Worm (Caenorhabditis elegans) whole organism, young adult: ENCODE measurements around the gene spp-12.

Experiments used
- B0336.3 ChIP-seq: fragments of 200-800 bp; sonication (Bioruptor generic); IDR thresholded peaks from 2 replicates; pipeline ENCODE4 v1.3.6; 2022; ENCODE audit warnings: missing genetic modification characterization, missing compliant biosample characterization
- F49E8.2 ChIP-seq: sonication (generic microtip); optimal IDR thresholded peaks from 3 replicates; lab custom pipeline; 2017; ENCODE audit warnings: missing genetic modification characterization, mild to moderate bottlenecking, missing compliant biosample characterization, antibody characterized with exemption, moderate library complexity; ENCODE audit not compliant: insufficient read depth
- F57A8.1 ChIP-seq: fragments of 200-800 bp; sonication (Bioruptor generic); optimal IDR thresholded peaks from 2 replicates; lab custom pipeline; 2018; ENCODE audit warnings: mild to moderate bottlenecking, missing genetic modification characterization, moderate library complexity, missing compliant biosample characterization
- F57C9.4 ChIP-seq: sonication (generic microtip); optimal IDR thresholded peaks from 2 replicates; lab custom pipeline; 2017; ENCODE audit warnings: mild to moderate bottlenecking, missing genetic modification characterization, missing compliant biosample characterization
- Y53F4B.3 ChIP-seq: fragments of 200-800 bp; sonication (Bioruptor generic); IDR thresholded peaks from 2 replicates; pipeline ENCODE4 v1.3.6; 2022; ENCODE audit warnings: missing genetic modification reagents, missing genetic modification characterization, missing compliant biosample characterization
- Y53G8AR.9 ChIP-seq: fragments of 200-800 bp; sonication (Bioruptor generic); conservative IDR thresholded peaks from 2 replicates; pipeline ENCODE4 v1.3.6; 2022; ENCODE audit warnings: missing genetic modification reagents, missing genetic modification characterization, missing compliant biosample characterization
- Y95B8A.8 ChIP-seq: fragments of 200-800 bp; sonication (Bioruptor generic); IDR thresholded peaks from 2 replicates; pipeline ENCODE4 v1.3.6; 2022; ENCODE audit warnings: missing genetic modification reagents, missing genetic modification characterization, missing compliant biosample characterization
- ZK185.1 ChIP-seq: sonication (generic microtip); optimal IDR thresholded peaks from 2 replicates; lab custom pipeline; 2016; ENCODE audit warnings: mild to moderate bottlenecking, missing genetic modification characterization, missing compliant biosample characterization; ENCODE audit not compliant: poor library complexity, severe bottlenecking
- ama-1 ChIP-seq, 3 experiments: fragments of 150-350 bp in 1 of 3; sonication (generic microtip) in 2 of 3; optimal IDR thresholded peaks; 2 replicates each; lab custom pipeline; 2014 to 2018; ENCODE audit warnings: missing biosample characterization in 2 of 3, missing genetic modification characterization in 2 of 3, missing genetic modification reagents in 2 of 3
- ceh-58 ChIP-seq: fragments of 200-800 bp; sonication (Bioruptor generic); IDR thresholded peaks from 2 replicates; pipeline ENCODE4 v1.3.6; 2022; ENCODE audit warnings: missing genetic modification characterization, missing compliant biosample characterization
- ceh-91 ChIP-seq: fragments of 200-800 bp; sonication (Bioruptor generic); IDR thresholded peaks from 2 replicates; pipeline ENCODE4 v1.3.6; 2022; ENCODE audit warnings: missing genetic modification reagents, missing genetic modification characterization, missing compliant biosample characterization
- chd-7 ChIP-seq: sonication (generic microtip); optimal IDR thresholded peaks from 2 replicates; lab custom pipeline; 2016; ENCODE audit warnings: mild to moderate bottlenecking, missing genetic modification characterization, moderate library complexity, missing compliant biosample characterization
- dox-1 ChIP-seq: fragments of 200-800 bp; sonication (Bioruptor generic); IDR thresholded peaks from 2 replicates; pipeline ENCODE4 v1.3.6; 2022; ENCODE audit warnings: missing genetic modification reagents, missing genetic modification characterization, missing compliant biosample characterization
- dpl-1 ChIP-seq: fragments of 150-350 bp; optimal IDR thresholded peaks from 2 replicates; lab custom pipeline; 2014; ENCODE audit warnings: missing biosample characterization, missing genetic modification reagents, missing genetic modification characterization
- efl-1 ChIP-seq: fragments of 150-350 bp; optimal IDR thresholded peaks from 2 replicates; lab custom pipeline; 2014; ENCODE audit warnings: missing biosample characterization, missing genetic modification reagents, missing genetic modification characterization
- ekl-4 ChIP-seq: fragments of 200-800 bp; sonication (Bioruptor generic); IDR thresholded peaks from 2 replicates; pipeline ENCODE4 v1.3.6; 2022; ENCODE audit warnings: missing genetic modification reagents, missing genetic modification characterization, missing compliant biosample characterization
- gei-17 ChIP-seq: fragments of 200-800 bp; sonication (Bioruptor generic); optimal IDR thresholded peaks from 2 replicates; lab custom pipeline; 2018; ENCODE audit warnings: mild to moderate bottlenecking, missing genetic modification characterization, missing compliant biosample characterization
- him-1 ChIP-seq: sonication (generic microtip); optimal IDR thresholded peaks from 2 replicates; lab custom pipeline; 2016; ENCODE audit warnings: missing genotype, missing genetic modification reagents, missing genetic modification characterization, missing compliant biosample characterization
- hlh-12 ChIP-seq: sonication (generic microtip); optimal IDR thresholded peaks from 2 replicates; lab custom pipeline; 2016; ENCODE audit warnings: missing genetic modification characterization, missing compliant biosample characterization
- hlh-26 ChIP-seq: fragments of 200-800 bp; sonication (Bioruptor generic); conservative IDR thresholded peaks from 2 replicates; pipeline ENCODE4 v1.3.6; 2022; ENCODE audit warnings: missing genetic modification reagents, missing genetic modification characterization, missing compliant biosample characterization
- hsf-1 ChIP-seq: fragments of 200-800 bp; sonication (Bioruptor generic); IDR thresholded peaks from 2 replicates; pipeline ENCODE4 v1.3.6; 2022; ENCODE audit warnings: missing genetic modification reagents, missing genetic modification characterization, missing compliant biosample characterization
- lin-40 ChIP-seq: sonication (generic microtip); optimal IDR thresholded peaks from 2 replicates; lab custom pipeline; 2016; ENCODE audit warnings: missing genetic modification characterization, mild to moderate bottlenecking, missing compliant biosample characterization, missing genotype, missing genetic modification reagents
- madf-10 ChIP-seq: sonication (generic microtip); optimal IDR thresholded peaks from 2 replicates; lab custom pipeline; 2016; ENCODE audit warnings: mild to moderate bottlenecking, missing genetic modification characterization, missing compliant biosample characterization
- madf-8 ChIP-seq: fragments of 200-800 bp; sonication (Bioruptor generic); conservative IDR thresholded peaks from 2 replicates; pipeline ENCODE4 v1.3.6; 2022; ENCODE audit warnings: missing genetic modification reagents, missing genetic modification characterization, missing compliant biosample characterization
- mxl-1 ChIP-seq: sonication (generic microtip); optimal IDR thresholded peaks from 2 replicates; lab custom pipeline; 2016; ENCODE audit warnings: missing genetic modification characterization, missing compliant biosample characterization
- nhr-179 ChIP-seq: sonication (generic microtip); optimal IDR thresholded peaks from 2 replicates; lab custom pipeline; 2016; ENCODE audit warnings: mild to moderate bottlenecking, missing genetic modification characterization, missing compliant biosample characterization
- nhr-90 ChIP-seq: sonication (generic microtip); optimal IDR thresholded peaks from 2 replicates; lab custom pipeline; 2016; ENCODE audit warnings: missing genotype, mild to moderate bottlenecking, missing genetic modification characterization, missing compliant biosample characterization
- rcor-1 ChIP-seq: fragments of 200-800 bp; sonication (Bioruptor generic); IDR thresholded peaks from 2 replicates; pipeline ENCODE4 v1.3.6; 2022; ENCODE audit warnings: missing genetic modification reagents, missing genetic modification characterization, missing compliant biosample characterization
- sea-2 ChIP-seq: fragments of 200-800 bp; sonication (Bioruptor generic); IDR thresholded peaks from 2 replicates; pipeline ENCODE4 v1.3.6; 2022; ENCODE audit warnings: missing genetic modification characterization, missing compliant biosample characterization
- snpc-4 ChIP-seq, 5 experiments: fragments of 150-350 bp in 1 of 5; sonication (generic microtip) in 4 of 5; optimal IDR thresholded peaks; 2 replicates each; lab custom pipeline; 2014 to 2018; ENCODE audit warnings: missing genetic modification characterization in 5 of 5, missing biosample characterization in 3 of 5, antibody characterized with exemption in 2 of 5, mild to moderate bottlenecking in 2 of 5, missing compliant biosample characterization in 2 of 5, missing genotype in 2 of 5, moderate library complexity in 2 of 5, missing genetic modification reagents in 1 of 5
- tbp1 ChIP-seq: fragments of 200-800 bp; sonication (Bioruptor generic); optimal IDR thresholded peaks from 2 replicates; lab custom pipeline; 2018; ENCODE audit warnings: mild to moderate bottlenecking, missing genetic modification characterization, missing compliant biosample characterization
- tbx-9 ChIP-seq: sonication (generic microtip); optimal IDR thresholded peaks from 2 replicates; lab custom pipeline; 2016; ENCODE audit warnings: borderline replicate concordance, missing genetic modification characterization, inconsistent platforms, missing compliant biosample characterization
- unc-62 ChIP-seq: fragments of 150-350 bp; optimal IDR thresholded peaks from 2 replicates; lab custom pipeline; 2014; ENCODE audit warnings: missing biosample characterization, missing genetic modification reagents, missing genetic modification characterization
- zim-3 ChIP-seq: sonication (generic microtip); optimal IDR thresholded peaks from 2 replicates; lab custom pipeline; 2017; ENCODE audit warnings: mild to moderate bottlenecking, missing genetic modification characterization, moderate library complexity, missing compliant biosample characterization
- ztf-25 ChIP-seq: fragments of 200-800 bp; sonication (Bioruptor generic); IDR thresholded peaks from 2 replicates; pipeline ENCODE4 v1.3.6; 2022; ENCODE audit warnings: missing genetic modification reagents, missing genetic modification characterization, missing compliant biosample characterization
- ztf-26 ChIP-seq: sonication (generic microtip); optimal IDR thresholded peaks from 2 replicates; lab custom pipeline; 2017; ENCODE audit warnings: missing genetic modification characterization, missing compliant biosample characterization

The spp-12 gene

DNA sequence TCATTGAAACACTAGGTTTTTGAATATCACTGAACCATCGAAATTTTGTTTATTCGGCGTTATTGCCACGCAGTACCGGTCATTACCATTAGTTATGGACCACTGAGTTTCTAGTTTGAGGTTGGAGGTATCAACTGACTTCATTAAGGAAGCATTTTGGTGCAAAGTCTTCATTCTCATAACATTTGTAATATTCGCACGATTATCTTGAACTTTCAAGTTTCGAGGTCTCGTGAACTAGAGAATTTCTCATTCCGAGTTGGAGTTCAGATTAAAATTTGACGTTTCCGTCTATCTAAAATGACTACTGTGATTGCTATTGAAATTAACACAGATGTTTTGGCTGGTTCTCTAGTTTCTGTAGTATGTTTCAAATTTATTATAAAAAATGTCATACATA is 31.1 kb downstream of the spp-12 start, which contains the start of gene srx-42:
Gene srx-42 (plus strand): TSS at position 301 of the 400 bp plus-strand sequence.
- TF ChIP-seq F57C9.4 (tag; lab: Kevin White, UChicago) (no peak), sea-2 (GFP tag; lab: Robert Waterston, UW) (no peak), F49E8.2 (tag; lab: Kevin White, UChicago) (no peak), chd-7 (tag; lab: Kevin White, UChicago) (no peak), B0336.3 (GFP tag; lab: Robert Waterston, UW) (no peak), snpc-4 (GFP tag; optimal IDR thresholded peaks at IDR 0.05; lab: Kevin White, UChicago) (no peak), snpc-4 (tag; optimal IDR thresholded peaks at IDR 0.05; lab: Kevin White, UChicago) (no peak), zim-3 (tag; lab: Kevin White, UChicago) (no peak), unc-62 (GFP tag; lab: Kevin White, UChicago) (no peak), gei-17 (no peak), F57A8.1 (no peak), ceh-58 (GFP tag; lab: Robert Waterston, UW) (no peak), mxl-1 (tag; lab: Kevin White, UChicago) (no peak), ceh-91 (no peak)

DNA sequence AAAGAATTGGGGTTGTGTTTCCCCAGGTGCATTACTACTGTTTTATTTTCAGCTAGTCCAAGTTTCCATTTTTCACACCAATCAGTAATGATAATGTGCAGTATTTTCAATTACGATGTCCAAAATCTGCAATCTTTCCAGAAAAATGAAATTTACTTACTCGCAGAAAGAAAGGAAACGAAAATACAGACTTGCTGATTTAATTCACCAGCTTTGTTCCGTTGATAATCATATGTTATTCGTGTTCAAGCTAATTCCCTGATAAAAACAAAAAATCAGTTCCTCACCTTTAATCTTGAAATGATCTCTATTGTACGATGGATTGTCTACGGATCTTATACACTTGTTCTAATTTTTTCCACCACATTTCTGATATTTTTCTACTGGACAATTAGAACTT is 34.2 kb downstream of the spp-12 start, which contains the start of gene srxa-11:
Gene srxa-11 (plus strand): TSS at position 301 of the 400 bp plus-strand sequence.
- no peak for TF ChIP-seq Y53G8AR.9

DNA sequence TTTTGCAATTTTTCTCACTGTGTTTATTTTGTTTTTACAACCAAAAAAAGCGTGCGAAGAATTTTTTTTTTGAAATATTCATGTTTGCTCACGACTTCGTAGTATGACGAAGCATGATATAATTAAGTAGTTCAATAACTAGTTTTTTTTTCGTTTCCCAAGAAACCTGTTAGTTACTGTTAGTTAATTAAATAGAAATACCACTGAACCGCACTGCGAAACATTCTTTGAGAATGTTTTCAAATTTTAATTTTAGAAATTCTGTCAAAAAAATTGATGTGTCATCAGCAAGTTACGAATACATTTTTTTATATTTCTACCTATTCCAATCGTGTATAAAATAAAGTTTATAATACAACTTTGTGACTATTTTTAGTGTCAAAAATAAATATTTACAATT is 36.8 kb downstream of the spp-12 start, which contains the start of gene srxa-12:
Gene srxa-12 (plus strand): TSS at position 301 of the 400 bp plus-strand sequence.
- TF ChIP-seq him-1 (tag; lab: Kevin White, UChicago) (no peak), hlh-26 (no peak), nhr-90 (tag; lab: Kevin White, UChicago) (no peak), chd-7 (tag; lab: Kevin White, UChicago) (no peak), hlh-12 (tag; lab: Kevin White, UChicago) (no peak), ekl-4 (GFP tag; lab: Robert Waterston, UW) (no peak), ztf-26 (tag; lab: Kevin White, UChicago) (no peak), ZK185.1 (tag; lab: Kevin White, UChicago) (no peak), tbx-9 (tag; lab: Kevin White, UChicago) (no peak), dox-1 (no peak), zim-3 (tag; lab: Kevin White, UChicago) (no peak)
- TF ChIP-seq, all 124 proteins: peak for 0

DNA sequence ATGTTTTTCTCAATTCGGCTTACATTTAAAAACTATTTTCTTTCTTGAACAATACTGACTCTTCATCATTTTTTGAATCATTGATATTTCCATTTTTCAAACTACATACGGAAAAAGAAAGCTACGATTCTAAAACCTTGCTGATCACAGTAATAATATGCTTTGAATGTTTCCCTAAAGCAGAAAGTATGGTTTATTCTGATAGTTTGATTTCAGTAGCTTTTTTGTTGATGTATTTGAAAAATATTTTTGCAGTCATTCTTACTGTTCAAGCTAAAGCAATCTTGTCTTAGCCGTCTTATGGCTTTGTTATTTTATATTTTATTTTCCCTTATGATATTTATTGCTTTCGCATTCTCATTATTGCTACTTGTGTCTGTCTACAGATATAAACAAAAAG is 39.9 kb downstream of the spp-12 start, which contains the start of gene srxa-13:
Gene srxa-13 (plus strand): TSS at position 301 of the 400 bp plus-strand sequence.
- TF ChIP-seq lin-40 (no peak), Y53F4B.3 (GFP tag; lab: Robert Waterston, UW) (no peak), ama-1 (optimal IDR thresholded peaks at IDR 0.05; lab: Kevin White, UChicago) (no peak), ama-1 (GFP tag; optimal IDR thresholded peaks at IDR 0.05; lab: Kevin White, UChicago) (no peak), tbp1 (GFP tag; lab: Kevin White, UChicago) (no peak), nhr-90 (tag; lab: Kevin White, UChicago) (no peak), Y95B8A.8 (no peak), hsf-1 (GFP tag; lab: Robert Waterston, UW) (no peak), ztf-25 (no peak), madf-8 (GFP tag; lab: Robert Waterston, UW) (no peak), nhr-179 (tag; lab: Kevin White, UChicago) (no peak), snpc-4 (GFP tag; optimal IDR thresholded peaks at IDR 0.05; lab: Kevin White, UChicago) (no peak), snpc-4 (tag; optimal IDR thresholded peaks at IDR 0.05; lab: Kevin White, UChicago) (no peak), madf-10 (tag; lab: Kevin White, UChicago) (no peak), dpl-1 (GFP tag; lab: Kevin White, UChicago) (no peak), efl-1 (no peak), rcor-1 (GFP tag; lab: Robert Waterston, UW) (no peak)
